ENCODE assay signal across 3 fruit fly cellular contexts in the genomic region with DNA sequence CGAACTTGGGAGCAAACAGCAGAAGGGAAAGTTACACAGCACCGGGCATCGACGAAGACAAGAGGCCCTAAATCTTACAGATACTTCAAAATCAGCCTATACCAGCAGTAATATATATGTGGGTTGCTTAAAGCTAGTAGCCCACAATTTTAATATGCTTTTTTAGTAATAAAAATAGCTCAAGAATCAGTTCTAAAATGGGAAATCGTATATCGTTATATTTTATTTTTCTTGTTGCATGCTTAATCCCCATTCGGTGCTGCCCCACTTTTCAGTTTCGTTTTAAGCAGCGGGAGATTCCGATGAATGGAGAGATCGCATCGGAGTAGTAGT.
A peak's percentile ranks its signal among the peaks of the same experiment; 100 is the strongest.
TF ChIP-seq lines count a peak whose summit lies in the region.

No protein-coding gene starts in this region.

TF ChIP-seq in whole organism, embryonic, 481 proteins besides CTCF, POLR2A, EP300 and RAD21 (continued from another document and continues in another):
- TF ChIP-seq CG8765 (GFP tag; IDR thresholded peaks at IDR 0.05; lab: Robert Waterston, UW) (no peak), bowl (GFP tag; IDR thresholded peaks at IDR 0.05; lab: Robert Waterston, UW) (no peak), jigr1 (GFP tag; IDR thresholded peaks at IDR 0.05; lab: Robert Waterston, UW) (0 out of 3 replicates have a peak, but pooled peaks have one; percentile 22), yki (optimal IDR thresholded peaks at IDR 0.05; lab: Kevin White, UChicago) (no peak), ac (GFP tag; optimal IDR thresholded peaks at IDR 0.05; lab: Kevin White, UChicago) (no peak), Oli (tag; optimal IDR thresholded peaks at IDR 0.05; lab: Kevin White, UChicago) (peak; percentile 34), Nf-YA (GFP tag; IDR thresholded peaks at IDR 0.05; lab: Robert Waterston, UW) (no peak), NC2β (GFP tag; optimal IDR thresholded peaks at IDR 0.05; lab: Kevin White, UChicago) (no peak), Mrtf (GFP tag; IDR thresholded peaks at IDR 0.05; lab: Robert Waterston, UW) (no peak), Gug (GFP tag; IDR thresholded peaks at IDR 0.05; lab: Robert Waterston, UW) (peak; percentile 13; the same call in 1 of the 4 replicates), CG6272 (GFP tag; IDR thresholded peaks at IDR 0.05; lab: Robert Waterston, UW) (no peak), lab (GFP tag; optimal IDR thresholded peaks at IDR 0.05; lab: Kevin White, UChicago) (peak; percentile 15), Dll (GFP tag; IDR thresholded peaks at IDR 0.05; lab: Robert Waterston, UW; ENCODE audit: partially characterized antibody) (no peak), CG13296 (GFP tag; optimal IDR thresholded peaks at IDR 0.05; lab: Kevin White, UChicago) (peak; percentile 4), da (GFP tag; optimal IDR thresholded peaks at IDR 0.05; lab: Kevin White, UChicago) (no peak), B-H1 (GFP tag; IDR thresholded peaks at IDR 0.05; lab: Robert Waterston, UW) (peak; percentile 13; the same call in 1 of the 3 replicates), CG11456 (GFP tag; IDR thresholded peaks at IDR 0.05; lab: Robert Waterston, UW) (no peak), CG2120 (GFP tag; optimal IDR thresholded peaks at IDR 0.05; lab: Kevin White, UChicago) (peak; percentile 37), CG15696 (tag; optimal IDR thresholded peaks at IDR 0.05; lab: Kevin White, UChicago) (no peak), CG9437 (GFP tag; optimal IDR thresholded peaks at IDR 0.05; lab: Kevin White, UChicago) (no peak), CkIIα-i1 (GFP tag; IDR thresholded peaks at IDR 0.05; lab: Robert Waterston, UW) (no peak), chm (GFP tag; IDR thresholded peaks at IDR 0.05; lab: Robert Waterston, UW) (no peak), Med (GFP tag; lab: Kevin White, UChicago) (peak; percentile 16), tup (GFP tag; optimal IDR thresholded peaks at IDR 0.05; lab: Kevin White, UChicago) (no peak), Kr (GFP tag; optimal IDR thresholded peaks at IDR 0.05; lab: Kevin White, UChicago) (no peak), gt (GFP tag; IDR thresholded peaks at IDR 0.05; lab: Robert Waterston, UW) (no peak), Atf3 (GFP tag; optimal IDR thresholded peaks at IDR 0.05; lab: Kevin White, UChicago) (no peak), fd102C (GFP tag; optimal IDR thresholded peaks at IDR 0.05; lab: Kevin White, UChicago) (no peak), CG10431 (GFP tag; optimal IDR thresholded peaks at IDR 0.05; lab: Kevin White, UChicago) (no peak), CG8281 (tag; optimal IDR thresholded peaks at IDR 0.05; lab: Kevin White, UChicago) (no peak), H2.0 (GFP tag; IDR thresholded peaks at IDR 0.05; lab: Robert Waterston, UW) (no peak), nau (GFP tag; optimal IDR thresholded peaks at IDR 0.05; lab: Kevin White, UChicago) (no peak), HLH3B (GFP tag; IDR thresholded peaks at IDR 0.05; lab: Robert Waterston, UW) (0 out of 2 replicates have a peak, but pooled peaks have one; percentile 16), Bgb (GFP tag; IDR thresholded peaks at IDR 0.05; lab: Robert Waterston, UW; ENCODE audit: partially characterized antibody) (no peak), Ssrp (tag; optimal IDR thresholded peaks at IDR 0.05; lab: Kevin White, UChicago) (no peak), Rfx (GFP tag; IDR thresholded peaks at IDR 0.05; lab: Robert Waterston, UW) (peak; percentile 56), org-1 (GFP tag; optimal IDR thresholded peaks at IDR 0.05; lab: Kevin White, UChicago) (no peak), CG7372 (GFP tag; IDR thresholded peaks at IDR 0.05; lab: Robert Waterston, UW) (no peak), Dip3 (GFP tag; optimal IDR thresholded peaks at IDR 0.05; lab: Kevin White, UChicago) (peak; percentile 34), vnd (GFP tag; IDR thresholded peaks at IDR 0.05; lab: Robert Waterston, UW; ENCODE audit: partially characterized antibody) (no peak), zen (tag; optimal IDR thresholded peaks at IDR 0.05; lab: Kevin White, UChicago) (no peak), CG33213 (GFP tag; optimal IDR thresholded peaks at IDR 0.05; lab: Kevin White, UChicago) (no peak), CG9727 (GFP tag; optimal IDR thresholded peaks at IDR 0.05; lab: Kevin White, UChicago) (peak; percentile 14), eyg (GFP tag; optimal IDR thresholded peaks at IDR 0.05; lab: Kevin White, UChicago) (no peak)

TF ChIP-seq in whole organism, prepupa, 60 proteins besides CTCF, POLR2A, EP300 and RAD21 (continued from another document):
- TF ChIP-seq salr (GFP tag; optimal IDR thresholded peaks at IDR 0.05; lab: Kevin White, UChicago) (peak; percentile 57 to 81), fd59A (GFP tag; optimal IDR thresholded peaks at IDR 0.05; lab: Kevin White, UChicago) (peak; percentile 82), esn (GFP tag; optimal IDR thresholded peaks at IDR 0.05; lab: Kevin White, UChicago) (peak; percentile 72), CG6276 (GFP tag; optimal IDR thresholded peaks at IDR 0.05; lab: Kevin White, UChicago) (peak; percentile 71), CG11294 (GFP tag; IDR thresholded peaks at IDR 0.05; lab: Robert Waterston, UW) (peak; percentile 64; the same call in 1 of the 2 replicates), Sox14 (GFP tag; optimal IDR thresholded peaks at IDR 0.05; lab: Kevin White, UChicago) (peak; percentile 74), pdm3 (GFP tag; optimal IDR thresholded peaks at IDR 0.05; lab: Kevin White, UChicago) (peak; percentile 83), svp (GFP tag; lab: Kevin White, UChicago) (peak; percentile 82), fkh (GFP tag; optimal IDR thresholded peaks at IDR 0.05; lab: Kevin White, UChicago) (no peak), ss (GFP tag; optimal IDR thresholded peaks at IDR 0.05; lab: Kevin White, UChicago) (peak; percentile 71 to 84), CG8119 (GFP tag; IDR thresholded peaks at IDR 0.05; lab: Robert Waterston, UW) (peak; percentile 80), Gug (GFP tag; IDR thresholded peaks at IDR 0.05; lab: Robert Waterston, UW) (peak; percentile 57), CG3919 (GFP tag; optimal IDR thresholded peaks at IDR 0.05; lab: Kevin White, UChicago) (peak; percentile 83), Hr4 (GFP tag; optimal IDR thresholded peaks at IDR 0.05; lab: Kevin White, UChicago) (peak; percentile 89), achi (GFP tag; optimal IDR thresholded peaks at IDR 0.05; lab: Kevin White, UChicago) (peak; percentile 79), Blimp-1 (GFP tag; optimal IDR thresholded peaks at IDR 0.05; lab: Kevin White, UChicago) (peak; percentile 35), CG9139 (GFP tag; optimal IDR thresholded peaks at IDR 0.05; lab: Kevin White, UChicago) (peak; percentile 63), CG6163 (GFP tag; IDR thresholded peaks at IDR 0.05; lab: Robert Waterston, UW) (peak; percentile 72), Lpt (GFP tag; optimal IDR thresholded peaks at IDR 0.05; lab: Kevin White, UChicago) (peak; percentile 65), CG6854 (GFP tag; optimal IDR thresholded peaks at IDR 0.05; lab: Kevin White, UChicago) (no peak), vri (GFP tag; optimal IDR thresholded peaks at IDR 0.05; lab: Kevin White, UChicago) (no peak), Ets21C (GFP tag; optimal IDR thresholded peaks at IDR 0.05; lab: Kevin White, UChicago) (peak; percentile 46), CG34406 (GFP tag; optimal IDR thresholded peaks at IDR 0.05; lab: Kevin White, UChicago) (peak; percentile 73), Eip75B (GFP tag; optimal IDR thresholded peaks at IDR 0.05; lab: Kevin White, UChicago) (peak; percentile 89), dsx (GFP tag; optimal IDR thresholded peaks at IDR 0.05; lab: Kevin White, UChicago; ENCODE audit: poor library complexity, severe bottlenecking) (peak; percentile 75), OdsH (GFP tag; optimal IDR thresholded peaks at IDR 0.05; lab: Kevin White, UChicago) (peak; percentile 86), CG11762 (GFP tag; optimal IDR thresholded peaks at IDR 0.05; lab: Kevin White, UChicago; ENCODE audit: insufficient read depth) (peak; percentile 80), Smox (GFP tag; optimal IDR thresholded peaks at IDR 0.05; lab: Kevin White, UChicago) (no peak), acj6 (GFP tag; optimal IDR thresholded peaks at IDR 0.05; lab: Kevin White, UChicago) (peak; percentile 87), Sox102F (GFP tag; optimal IDR thresholded peaks at IDR 0.05; lab: Kevin White, UChicago) (peak; percentile 49), CG10669 (GFP tag; optimal IDR thresholded peaks at IDR 0.05; lab: Kevin White, UChicago) (peak; percentile 85), Hr38 (GFP tag; optimal IDR thresholded peaks at IDR 0.05; lab: Kevin White, UChicago) (no peak), Ets96B (tag; optimal IDR thresholded peaks at IDR 0.05; lab: Kevin White, UChicago) (peak; percentile 83), CG8632 (GFP tag; optimal IDR thresholded peaks at IDR 0.05; lab: Kevin White, UChicago) (peak; percentile 66), Eip93F (GFP tag; optimal IDR thresholded peaks at IDR 0.05; lab: Kevin White, UChicago) (no peak), CG15336 (GFP tag; IDR thresholded peaks at IDR 0.05; lab: Robert Waterston, UW) (peak; percentile 82), CG8319 (GFP tag; optimal IDR thresholded peaks at IDR 0.05; lab: Kevin White, UChicago) (peak; percentile 73)

TF ChIP-seq in whole organism, wandering third instar larva, 38 proteins besides CTCF, POLR2A, EP300 and RAD21 (continued from another document):
- TF ChIP-seq Abd-B (GFP tag; optimal IDR thresholded peaks at IDR 0.05; lab: Kevin White, UChicago) (no peak), Hr78 (GFP tag; optimal IDR thresholded peaks at IDR 0.05; lab: Kevin White, UChicago) (no peak)
